Fruit fly (Drosophila melanogaster) whole organism, pupa: Measurements from ENCODE around the gene CG34132.

Source experiments
- CG10348 ChIP-seq: fragments of 200-800 bp; sonication (Bioruptor generic); IDR thresholded peaks from 2 replicates; pipeline ENCODE4 v1.3.6; 2022; ENCODE audit warnings: missing biosample characterization, missing genetic modification characterization
- CG12605 ChIP-seq: fragments of 200-800 bp; sonication (Bioruptor generic); IDR thresholded peaks from 2 replicates; pipeline ENCODE4 v1.3.6; 2022; ENCODE audit warnings: missing biosample characterization, missing genetic modification characterization
- CG13204 ChIP-seq: fragments of 200-800 bp; sonication (Bioruptor generic); optimal IDR thresholded peaks from 2 replicates; lab custom pipeline; 2018; ENCODE audit warnings: missing biosample characterization, mild to moderate bottlenecking, missing genetic modification characterization, moderate library complexity
- CG14655 ChIP-seq: fragments of 200-800 bp; sonication (Bioruptor generic); optimal IDR thresholded peaks from 3 replicates; lab custom pipeline; 2017; ENCODE audit warnings: mild to moderate bottlenecking, missing biosample characterization, missing genetic modification reagents, missing genetic modification characterization
- CG15710 ChIP-seq: fragments of 200-800 bp; sonication (Bioruptor generic); optimal IDR thresholded peaks from 2 replicates; lab custom pipeline; 2018; ENCODE audit warnings: missing biosample characterization, mild to moderate bottlenecking, missing genetic modification characterization, moderate library complexity
- CG17806 ChIP-seq: fragments of 200-800 bp; sonication (Bioruptor generic); optimal IDR thresholded peaks from 2 replicates; lab custom pipeline; 2018; ENCODE audit warnings: missing biosample characterization, mild to moderate bottlenecking, missing genetic modification characterization, moderate library complexity
- CG32121 ChIP-seq: fragments of 200-800 bp; sonication (Bioruptor generic); IDR thresholded peaks from 2 replicates; pipeline ENCODE4 v1.3.6; 2022; ENCODE audit warnings: missing biosample characterization, missing genetic modification characterization
- CG34367 ChIP-seq: fragments of 200-800 bp; sonication (Bioruptor generic); optimal IDR thresholded peaks from 2 replicates; lab custom pipeline; 2018; ENCODE audit warnings: missing biosample characterization, mild to moderate bottlenecking, missing genetic modification characterization
- CG4496 ChIP-seq: fragments of 200-800 bp; sonication (Bioruptor generic); IDR thresholded peaks from 3 replicates; pipeline ENCODE4 v1.3.6; 2022; ENCODE audit warnings: missing biosample characterization, missing genetic modification characterization
- CG8159 ChIP-seq: fragments of 200-800 bp; sonication (Bioruptor generic); optimal IDR thresholded peaks from 3 replicates; lab custom pipeline; 2018; ENCODE audit warnings: missing biosample characterization, mild to moderate bottlenecking, missing genetic modification characterization, moderate library complexity
- CG8301 ChIP-seq: fragments of 200-800 bp; sonication (Bioruptor generic); optimal IDR thresholded peaks from 2 replicates; lab custom pipeline; 2018; ENCODE audit warnings: missing biosample characterization, mild to moderate bottlenecking, missing genetic modification characterization
- CG9948 ChIP-seq: fragments of 200-800 bp; sonication (Bioruptor generic); optimal IDR thresholded peaks from 2 replicates; lab custom pipeline; 2018; ENCODE audit warnings: missing biosample characterization, mild to moderate bottlenecking, missing genetic modification characterization, moderate library complexity
- D1 ChIP-seq: fragments of 200-800 bp; sonication (Bioruptor generic); optimal IDR thresholded peaks from 2 replicates; lab custom pipeline; 2018; ENCODE audit warnings: missing biosample characterization, mild to moderate bottlenecking, missing genetic modification characterization, moderate library complexity
- EcR ChIP-seq: fragments of 200-800 bp; sonication (Bioruptor generic); optimal IDR thresholded peaks from 3 replicates; lab custom pipeline; 2019; ENCODE audit warnings: missing biosample characterization, missing genetic modification characterization, mild to moderate bottlenecking, moderate library complexity, missing genetic modification reagents
- Ets98B ChIP-seq: fragments of 200-800 bp; sonication (Bioruptor generic); IDR thresholded peaks from 2 replicates; pipeline ENCODE4 v1.3.6; 2022; ENCODE audit warnings: missing biosample characterization, missing genetic modification characterization
- Pif1A ChIP-seq: fragments of 200-800 bp; sonication (Bioruptor generic); optimal IDR thresholded peaks from 3 replicates; lab custom pipeline; 2016; ENCODE audit warnings: missing biosample characterization, missing genetic modification characterization
- Pif1B ChIP-seq: fragments of 200-800 bp; sonication (Bioruptor generic); optimal IDR thresholded peaks from 3 replicates; lab custom pipeline; 2016; ENCODE audit warnings: missing biosample characterization, missing genetic modification characterization
- Snoo ChIP-seq: fragments of 200-800 bp; sonication (Bioruptor generic); optimal IDR thresholded peaks from 3 replicates; lab custom pipeline; 2017; ENCODE audit warnings: missing biosample characterization, mild to moderate bottlenecking, missing genetic modification characterization, inconsistent platforms
- fd96Ca ChIP-seq: fragments of 200-800 bp; sonication (Bioruptor generic); IDR thresholded peaks from 3 replicates; pipeline ENCODE4 v1.3.6; 2022; ENCODE audit warnings: missing biosample characterization, missing genetic modification characterization
- gl ChIP-seq: fragments of 200-800 bp; sonication (Bioruptor generic); optimal IDR thresholded peaks from 2 replicates; lab custom pipeline; 2018; ENCODE audit warnings: missing biosample characterization, mild to moderate bottlenecking, missing genetic modification characterization
- rn ChIP-seq: fragments of 200-800 bp; sonication (Bioruptor generic); IDR thresholded peaks from 2 replicates; pipeline ENCODE4 v1.3.6; 2022; ENCODE audit warnings: missing biosample characterization, missing genetic modification characterization

Gene CG34132

DNA sequence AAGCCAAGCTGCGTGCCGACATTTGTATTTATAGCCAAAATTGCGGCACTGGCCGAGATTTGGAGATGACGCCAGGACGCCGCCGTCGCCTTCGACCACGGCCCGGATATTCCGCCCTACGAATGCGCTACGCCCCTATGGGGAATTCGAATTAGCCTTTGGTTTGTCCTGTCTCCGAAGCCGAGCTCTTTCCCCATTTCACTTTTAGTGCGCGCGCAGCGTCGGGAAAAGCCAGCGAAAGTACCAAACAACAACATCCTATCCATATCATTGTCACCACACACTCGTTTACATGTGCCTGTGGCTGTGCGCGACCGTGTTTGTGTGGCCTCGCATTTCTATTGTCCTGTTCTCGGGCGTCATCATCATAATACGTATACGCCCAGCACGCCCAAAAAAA, 14.0 kb upstream of the CG34132 start, which contains the start of gene Proc:
Gene Proc (minus strand): TSS at position 101 of the 400 bp plus-strand sequence.
- no peak for TF ChIP-seq EcR (GFP tag; lab: Kevin White, UChicago)
- no peak for TF ChIP-seq Ets98B (GFP tag; lab: Robert Waterston, UW)
- TF ChIP-seq CG34367 (tag; lab: Kevin White, UChicago), result no peak
- TF ChIP-seq Pif1A (GFP tag; lab: Kevin White, UChicago), result no peak
- TF ChIP-seq Pif1B, result no peak
- peak; percentile 24; the same call in 1 of the 3 replicates for TF ChIP-seq fd96Ca (GFP tag; lab: Robert Waterston, UW)
- no peak for TF ChIP-seq CG32121 (GFP tag; lab: Robert Waterston, UW)
- TF ChIP-seq CG4496 (GFP tag; lab: Robert Waterston, UW), result 0 out of 3 replicates have a peak, but pooled peaks have one; percentile 15
- TF ChIP-seq, all 21 proteins: peak for 2

DNA sequence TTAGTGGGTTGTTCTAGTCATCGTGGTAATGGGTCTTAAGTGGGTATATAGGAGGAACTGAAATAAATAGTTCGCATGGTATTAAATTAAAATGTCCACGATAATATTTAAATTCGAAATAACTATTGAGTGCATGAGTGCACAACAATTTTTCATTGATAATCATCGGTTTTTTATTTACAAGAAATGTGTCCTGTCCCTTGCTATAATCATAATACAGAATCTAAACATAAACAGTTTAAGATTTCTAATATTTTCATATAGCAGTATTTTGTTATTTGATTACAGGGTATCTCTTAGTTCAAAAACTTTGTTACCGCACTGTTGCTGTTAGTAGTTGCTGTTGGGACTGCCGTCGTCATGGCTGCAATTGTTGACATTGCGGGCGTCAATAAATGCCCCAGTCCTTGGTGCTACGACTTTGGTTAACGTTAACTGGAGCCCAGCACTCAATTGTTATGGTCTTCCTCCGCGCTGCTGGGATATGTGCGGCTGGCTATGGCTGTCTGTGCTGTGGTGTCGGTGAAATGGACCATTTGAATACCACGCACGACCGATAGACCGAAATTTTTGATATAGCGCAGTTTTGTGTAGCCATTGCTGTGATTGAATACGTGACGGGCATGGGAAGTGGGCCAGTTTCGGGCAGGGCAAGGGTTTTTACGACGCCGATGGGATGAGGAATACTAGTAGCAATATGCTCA, 13.3 kb upstream of the CG34132 start:
- TF ChIP-seq CG12605 (0 out of 2 replicates have a peak, but pooled peaks have one; percentile 13), CG13204 (no peak), D1 (no peak), EcR (GFP tag; lab: Kevin White, UChicago) (no peak), Pif1B (no peak), CG32121 (GFP tag; lab: Robert Waterston, UW) (0 out of 2 replicates have a peak, but pooled peaks have one; percentile 15), rn (no peak), CG17806 (tag; lab: Kevin White, UChicago) (peak; percentile 29), CG4496 (GFP tag; lab: Robert Waterston, UW) (0 out of 3 replicates have a peak, but pooled peaks have one; percentile 10), fd96Ca (GFP tag; lab: Robert Waterston, UW) (no peak), CG8159 (peak; percentile 43), Ets98B (GFP tag; lab: Robert Waterston, UW) (no peak), Pif1A (GFP tag; lab: Kevin White, UChicago) (peak; percentile 14), CG8301 (peak; percentile 57), gl (tag; lab: Kevin White, UChicago) (no peak), CG15710 (peak; percentile 19), Snoo (tag; lab: Kevin White, UChicago) (no peak), CG10348 (GFP tag; lab: Robert Waterston, UW) (no peak), CG34367 (tag; lab: Kevin White, UChicago) (no peak), CG14655 (GFP tag; lab: Kevin White, UChicago) (peak; percentile 60), CG9948 (tag; lab: Kevin White, UChicago) (peak; percentile 50)

DNA sequence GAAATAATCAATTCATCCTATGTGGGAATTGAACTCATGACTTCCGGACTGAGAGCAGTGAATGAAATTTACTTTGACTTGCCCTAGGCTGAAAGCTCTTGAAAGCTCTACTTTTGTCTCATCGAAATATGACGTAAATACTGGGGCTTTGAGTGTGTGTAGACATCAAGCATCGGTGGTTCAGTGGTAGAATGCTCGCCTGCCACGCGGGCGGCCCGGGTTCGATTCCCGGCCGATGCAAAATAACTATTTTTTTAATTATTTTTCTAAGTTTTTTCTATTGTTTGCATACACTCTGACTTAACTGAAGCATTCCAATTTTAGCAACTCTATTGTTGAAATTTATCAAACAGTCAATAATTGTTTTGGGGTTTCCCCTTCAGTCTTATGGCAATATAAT, 12.6 kb upstream of the CG34132 start:
- TF ChIP-seq Ets98B (GFP tag; lab: Robert Waterston, UW) (peak; percentile 37; the same call in 1 of the 2 replicates), rn (no peak)

DNA sequence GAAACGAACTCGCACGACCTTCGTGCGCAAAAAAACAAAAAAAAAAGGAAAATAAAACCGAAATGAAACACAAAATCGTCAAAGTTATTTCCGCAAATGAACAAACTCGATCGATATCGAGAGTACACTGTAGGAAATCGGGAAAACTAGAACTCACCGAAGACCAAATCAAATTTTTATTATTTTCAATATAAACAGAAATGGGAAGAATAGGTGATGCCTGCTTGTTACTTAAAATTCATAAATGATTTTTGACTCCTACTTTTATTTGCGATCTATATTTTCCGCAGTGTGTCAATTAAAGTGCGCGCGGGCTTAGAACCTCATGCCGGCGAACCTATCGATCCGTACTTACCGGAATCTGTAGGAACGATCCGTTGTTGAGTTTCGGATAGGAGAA, 9.6 kb upstream of the CG34132 start:
- TF ChIP-seq Pif1B, result peak; percentile 12
- peak; percentile 26 for TF ChIP-seq CG15710
- TF ChIP-seq Pif1A (GFP tag; lab: Kevin White, UChicago), result peak; percentile 39
- TF ChIP-seq D1, result no peak
- 0 out of 3 replicates have a peak, but pooled peaks have one; percentile 17 for TF ChIP-seq CG4496 (GFP tag; lab: Robert Waterston, UW)
- peak; percentile 37 for TF ChIP-seq Snoo (tag; lab: Kevin White, UChicago)
- TF ChIP-seq CG8301, result no peak
- peak; percentile 14 for TF ChIP-seq CG9948 (tag; lab: Kevin White, UChicago)
- peak; percentile 40 for TF ChIP-seq CG17806 (tag; lab: Kevin White, UChicago)
- no peak for TF ChIP-seq CG32121 (GFP tag; lab: Robert Waterston, UW)
- no peak for TF ChIP-seq Ets98B (GFP tag; lab: Robert Waterston, UW)
- TF ChIP-seq CG8159, result peak; percentile 43
- TF ChIP-seq, all 21 proteins: peak for 8

DNA sequence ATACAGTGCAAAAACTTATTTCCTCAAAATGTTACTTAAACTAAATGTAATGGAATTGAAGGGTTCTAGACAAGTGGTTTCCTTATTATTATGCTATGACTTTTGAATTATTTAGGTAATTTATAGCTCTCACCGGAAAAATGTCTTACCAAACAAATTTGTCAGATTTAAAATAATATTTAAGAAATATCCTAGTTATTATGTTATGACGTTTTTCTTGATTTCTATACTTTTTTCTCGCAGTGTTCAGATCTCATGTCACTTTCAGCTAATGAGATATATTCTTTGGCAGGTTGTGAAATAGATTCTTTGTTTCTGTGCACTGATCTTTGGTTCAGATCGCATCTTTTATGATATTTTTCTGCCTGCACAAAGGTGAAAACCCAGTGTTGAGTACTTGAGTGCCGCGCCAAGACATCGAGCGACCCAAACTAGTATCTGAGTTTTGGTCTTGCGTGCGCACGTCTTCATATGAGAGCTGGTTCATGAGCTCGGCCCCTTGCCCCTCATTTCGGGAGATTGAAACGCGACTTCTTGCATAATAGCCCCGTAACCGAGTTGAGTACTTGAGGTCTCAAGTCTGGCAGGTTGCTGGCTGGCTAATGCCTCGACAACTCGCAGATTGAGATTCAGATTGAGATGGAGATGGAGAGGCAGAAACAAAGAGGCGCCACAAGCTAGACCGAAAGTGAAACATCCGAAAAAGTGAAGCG, 8.6 kb upstream of the CG34132 start:
- TF ChIP-seq CG13204 (no peak), CG14655 (GFP tag; lab: Kevin White, UChicago) (peak; percentile 44), Pif1A (GFP tag; lab: Kevin White, UChicago) (no peak), CG9948 (tag; lab: Kevin White, UChicago) (peak; percentile 17), EcR (GFP tag; lab: Kevin White, UChicago) (no peak), CG10348 (GFP tag; lab: Robert Waterston, UW) (no peak), rn (no peak), Snoo (tag; lab: Kevin White, UChicago) (no peak), CG32121 (GFP tag; lab: Robert Waterston, UW) (no peak), CG15710 (no peak), CG4496 (GFP tag; lab: Robert Waterston, UW) (0 out of 3 replicates have a peak, but pooled peaks have one; percentile 41), CG8159 (peak; percentile 24)

DNA sequence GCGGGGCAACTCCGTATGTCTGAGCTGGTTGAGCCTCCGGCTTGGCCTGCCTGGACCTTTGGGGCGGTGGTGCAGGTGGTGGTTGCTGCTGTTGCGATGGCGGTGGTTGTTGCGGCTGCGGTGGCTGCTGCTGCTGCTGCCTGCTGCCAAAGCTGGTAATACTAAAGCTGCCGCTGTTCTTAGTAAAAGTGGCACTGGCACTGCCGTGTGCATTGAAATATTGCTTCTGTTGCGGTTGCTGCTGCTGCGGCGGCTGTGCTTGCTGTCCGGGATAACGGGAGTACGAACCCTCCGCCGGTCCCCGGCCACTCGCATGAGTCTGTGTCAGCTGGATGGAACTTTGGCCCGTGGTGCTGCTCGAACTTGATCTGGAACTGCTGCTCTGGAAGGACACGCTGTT, 6.9 kb upstream of the CG34132 start:
- no peak for TF ChIP-seq CG9948 (tag; lab: Kevin White, UChicago)
- no peak for TF ChIP-seq CG14655 (GFP tag; lab: Kevin White, UChicago)
- no peak for TF ChIP-seq EcR (GFP tag; lab: Kevin White, UChicago)
- no peak for TF ChIP-seq Snoo (tag; lab: Kevin White, UChicago)
- no peak for TF ChIP-seq CG34367 (tag; lab: Kevin White, UChicago)
- no peak for TF ChIP-seq CG10348 (GFP tag; lab: Robert Waterston, UW)
